Fruit fly (Drosophila melanogaster): Measurements from ENCODE around the gene Cog4.
A peak's percentile ranks its signal among the peaks of the same experiment; 100 is the strongest.

Gene Cog4

DNA sequence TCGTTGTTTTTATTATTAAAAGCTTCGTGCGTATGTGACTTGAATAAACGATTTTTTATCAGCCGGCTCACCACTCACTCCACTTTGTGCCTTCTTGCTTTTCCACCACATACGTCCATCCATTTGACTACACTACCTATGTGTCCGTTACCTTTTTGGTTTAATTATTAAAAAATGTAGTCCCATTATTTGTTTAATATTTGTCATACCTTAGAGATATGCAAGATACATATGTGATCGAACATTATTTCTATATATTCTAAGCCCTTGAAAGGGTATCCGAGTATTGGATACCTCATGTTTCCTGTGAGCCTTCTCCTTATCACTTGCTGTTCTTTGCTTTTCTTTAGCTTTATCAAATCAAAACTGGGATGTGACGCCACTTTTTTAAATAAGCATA lies 30.8 kb upstream of the Cog4 start (continued):
- peak; percentile 30 for TF ChIP-seq CG4854 (GFP tag; optimal IDR thresholded peaks at IDR 0.05)
- no peak for TF ChIP-seq tll (GFP tag; optimal IDR thresholded peaks at IDR 0.05)
- TF ChIP-seq CG18599 (GFP tag; optimal IDR thresholded peaks at IDR 0.05): peak; percentile 85
- TF ChIP-seq CG14014 (GFP tag; IDR thresholded peaks at IDR 0.05): peak; percentile 64
- no peak for TF ChIP-seq CG7271 (tag; optimal IDR thresholded peaks at IDR 0.05)
- TF ChIP-seq Myb (GFP tag; optimal IDR thresholded peaks at IDR 0.05): peak; percentile 37
- TF ChIP-seq CG10431 (GFP tag; optimal IDR thresholded peaks at IDR 0.05): no peak
- no peak for TF ChIP-seq Dad (GFP tag; optimal IDR thresholded peaks at IDR 0.05)
- TF ChIP-seq zfh1 (GFP tag; IDR thresholded peaks at IDR 0.05): peak; percentile 56; the same call in 2 of the 3 replicates
- TF ChIP-seq Dll (GFP tag; IDR thresholded peaks at IDR 0.05; ENCODE audit: partially characterized antibody): no peak
- TF ChIP-seq onecut (GFP tag; IDR thresholded peaks at IDR 0.05): peak; percentile 47; the same call in 1 of the 2 replicates
- no peak for TF ChIP-seq her (GFP tag; optimal IDR thresholded peaks at IDR 0.05)
- peak; percentile 69 for TF ChIP-seq Meics (GFP tag; optimal IDR thresholded peaks at IDR 0.05)
- TF ChIP-seq aop (GFP tag; IDR thresholded peaks at IDR 0.05): no peak
- peak; percentile 79 for TF ChIP-seq ci (GFP tag; IDR thresholded peaks at IDR 0.05)
- peak; percentile 6 for TF ChIP-seq CG1647 (GFP tag; optimal IDR thresholded peaks at IDR 0.05)
- TF ChIP-seq ssp (GFP tag; IDR thresholded peaks at IDR 0.05): peak; percentile 26; the same call in 1 of the 2 replicates
- TF ChIP-seq corto (GFP tag; optimal IDR thresholded peaks at IDR 0.05): peak; percentile 54
- peak; percentile 64 for TF ChIP-seq CG10366 (GFP tag; IDR thresholded peaks at IDR 0.05)
- no peak for TF ChIP-seq br (optimal IDR thresholded peaks at IDR 0.05)
- TF ChIP-seq CG8924 (tag; optimal IDR thresholded peaks at IDR 0.05): peak; percentile 64
- no peak for TF ChIP-seq insv (GFP tag; optimal IDR thresholded peaks at IDR 0.05)
- TF ChIP-seq exex (tag; optimal IDR thresholded peaks at IDR 0.05): peak; percentile 41
- peak in 1 of 2 experiments; percentile 72 for TF ChIP-seq Hr51 (GFP tag; optimal IDR thresholded peaks at IDR 0.05)
- peak; percentile 16 for TF ChIP-seq maf-S (GFP tag; optimal IDR thresholded peaks at IDR 0.05)
- TF ChIP-seq CG3065 (GFP tag; optimal IDR thresholded peaks at IDR 0.05): no peak
- TF ChIP-seq dimm (GFP tag; IDR thresholded peaks at IDR 0.05): no peak
- TF ChIP-seq Hmr (GFP tag; optimal IDR thresholded peaks at IDR 0.05): peak; percentile 79
- no peak for TF ChIP-seq pros (GFP tag; optimal IDR thresholded peaks at IDR 0.05)
- no peak for TF ChIP-seq CG32767 (GFP tag; IDR thresholded peaks at IDR 0.05)
- peak; percentile 27; the same call in 1 of the 2 replicates for TF ChIP-seq CG9215 (GFP tag; IDR thresholded peaks at IDR 0.05)
- no peak for TF ChIP-seq croc (GFP tag; conservative IDR thresholded peaks at IDR 0.05)
- no peak for TF ChIP-seq CG12744 (GFP tag; optimal IDR thresholded peaks at IDR 0.05)
- no peak for TF ChIP-seq pita (GFP tag; optimal IDR thresholded peaks at IDR 0.05)
- TF ChIP-seq MBD-R2 (GFP tag; IDR thresholded peaks at IDR 0.05): peak; percentile 30; the same call in 1 of the 2 replicates
- TF ChIP-seq dati (GFP tag; IDR thresholded peaks at IDR 0.05): 0 out of 2 replicates have a peak, but pooled peaks have one; percentile 34
- TF ChIP-seq CG4328 (GFP tag; optimal IDR thresholded peaks at IDR 0.05): no peak
- no peak for TF ChIP-seq Usf (GFP tag; optimal IDR thresholded peaks at IDR 0.05)
- peak; percentile 68; the same call in 2 of the 3 replicates for TF ChIP-seq CG11695 (GFP tag; IDR thresholded peaks at IDR 0.05)
- TF ChIP-seq CG4424 (GFP tag; optimal IDR thresholded peaks at IDR 0.05): peak; percentile 40
- TF ChIP-seq CG9797 (GFP tag; optimal IDR thresholded peaks at IDR 0.05): no peak
- TF ChIP-seq CG4282 (GFP tag; optimal IDR thresholded peaks at IDR 0.05): no peak
- peak; percentile 74 for TF ChIP-seq CG17359 (tag; optimal IDR thresholded peaks at IDR 0.05)
- TF ChIP-seq CG8089 (GFP tag; optimal IDR thresholded peaks at IDR 0.05): no peak
- TF ChIP-seq CG31441 (GFP tag; IDR thresholded peaks at IDR 0.05): peak; percentile 48; the same call in 1 of the 2 replicates
- TF ChIP-seq CG2889 (GFP tag; IDR thresholded peaks at IDR 0.05): peak; percentile 43; the same call in 1 of the 3 replicates
- peak; percentile 65 for TF ChIP-seq lbe (GFP tag; optimal IDR thresholded peaks at IDR 0.05)
- TF ChIP-seq CG12769 (tag; optimal IDR thresholded peaks at IDR 0.05): peak; percentile 80
- TF ChIP-seq bbx (GFP tag; IDR thresholded peaks at IDR 0.05; ENCODE audit: partially characterized antibody): no peak
- no peak for TF ChIP-seq CG2199 (GFP tag; IDR thresholded peaks at IDR 0.05)
- TF ChIP-seq CG15479 (GFP tag; optimal IDR thresholded peaks at IDR 0.05): no peak

All from whole organism, embryonic.